Worm (Caenorhabditis elegans) whole organism, mixed stage, embryonic: Measurements from ENCODE around the gene Y59H11AR.10.

Source experiments
- M03D4.4 ChIP-seq: sonication (generic microtip); optimal IDR thresholded peaks from 2 replicates; lab custom pipeline; 2017; ENCODE audit warnings: mild to moderate bottlenecking, missing genetic modification characterization, missing compliant biosample characterization
- bed-3 ChIP-seq: fragments of 200-800 bp; sonication (Bioruptor generic); optimal IDR thresholded peaks from 3 replicates; lab custom pipeline; 2018; ENCODE audit warnings: mild to moderate bottlenecking, missing genetic modification characterization, moderate library complexity, missing compliant biosample characterization
- blmp-1 ChIP-seq: fragments of 150-350 bp; optimal IDR thresholded peaks from 2 replicates; lab custom pipeline; 2014; ENCODE audit warnings: missing biosample characterization, missing genetic modification characterization
- ceh-39 ChIP-seq: fragments of 150-350 bp; optimal IDR thresholded peaks from 2 replicates; lab custom pipeline; 2014; ENCODE audit warnings: missing biosample characterization, missing genetic modification characterization
- ceh-43 ChIP-seq: fragments of 200-800 bp; sonication (Bioruptor generic); optimal IDR thresholded peaks from 2 replicates; lab custom pipeline; 2018; ENCODE audit warnings: mild to moderate bottlenecking, missing genetic modification characterization, moderate library complexity, missing compliant biosample characterization
- ceh-83 ChIP-seq: fragments of 200-800 bp; sonication (Bioruptor generic); optimal IDR thresholded peaks from 2 replicates; lab custom pipeline; 2018; ENCODE audit warnings: mild to moderate bottlenecking, missing genetic modification characterization, missing compliant biosample characterization
- ces-1 ChIP-seq: fragments of 150-350 bp; optimal IDR thresholded peaks from 2 replicates; lab custom pipeline; 2014; ENCODE audit warnings: missing biosample characterization, missing genetic modification reagents, missing genetic modification characterization
- cnd-1 ChIP-seq: fragments of 200-800 bp; sonication (Bioruptor generic); optimal IDR thresholded peaks from 2 replicates; lab custom pipeline; 2018; ENCODE audit warnings: mild to moderate bottlenecking, missing genetic modification characterization, missing compliant biosample characterization
- drap-1 ChIP-seq: fragments of 200-800 bp; sonication (Bioruptor generic); optimal IDR thresholded peaks from 3 replicates; lab custom pipeline; 2018; ENCODE audit warnings: mild to moderate bottlenecking, missing genetic modification characterization, missing compliant biosample characterization
- elt-1 ChIP-seq: sonication (generic microtip); optimal IDR thresholded peaks from 2 replicates; lab custom pipeline; 2017; ENCODE audit warnings: missing genetic modification characterization, mild to moderate bottlenecking, missing compliant biosample characterization, antibody characterized with exemption, moderate library complexity, borderline replicate concordance; ENCODE audit not compliant: insufficient read depth
- elt-3 ChIP-seq: fragments of 150-350 bp; optimal IDR thresholded peaks from 2 replicates; lab custom pipeline; 2014; ENCODE audit warnings: missing biosample characterization, missing genetic modification characterization
- flh-1 ChIP-seq: fragments of 200-800 bp; sonication (Bioruptor generic); optimal IDR thresholded peaks from 2 replicates; lab custom pipeline; 2018; ENCODE audit warnings: mild to moderate bottlenecking, missing genetic modification characterization, moderate library complexity, missing compliant biosample characterization
- ham-2 ChIP-seq: fragments of 200-800 bp; sonication (Bioruptor generic); optimal IDR thresholded peaks from 2 replicates; lab custom pipeline; 2018; ENCODE audit warnings: mild to moderate bottlenecking, missing genetic modification characterization, missing compliant biosample characterization
- hlh-1 ChIP-seq: fragments of 150-350 bp; optimal IDR thresholded peaks from 2 replicates; lab custom pipeline; 2014; ENCODE audit warnings: missing biosample characterization, missing genetic modification reagents, missing genetic modification characterization
- lin-13 ChIP-seq: fragments of 150-350 bp; optimal IDR thresholded peaks from 2 replicates; lab custom pipeline; 2014; ENCODE audit warnings: missing biosample characterization, missing genetic modification characterization
- lin-32 ChIP-seq: fragments of 200-800 bp; sonication (Bioruptor generic); optimal IDR thresholded peaks from 2 replicates; lab custom pipeline; 2018; ENCODE audit warnings: mild to moderate bottlenecking, missing genetic modification characterization, missing compliant biosample characterization
- mab-5 ChIP-seq: fragments of 150-350 bp; optimal IDR thresholded peaks from 2 replicates; lab custom pipeline; 2014; ENCODE audit warnings: missing biosample characterization, missing genetic modification characterization
- mep-1 ChIP-seq: fragments of 150-350 bp; optimal IDR thresholded peaks from 2 replicates; lab custom pipeline; 2017; ENCODE audit warnings: missing biosample characterization, missing genetic modification reagents, missing genetic modification characterization, inconsistent platforms
- mls-2 ChIP-seq: sonication (generic microtip); optimal IDR thresholded peaks from 2 replicates; lab custom pipeline; 2016; ENCODE audit warnings: mild to moderate bottlenecking, missing genetic modification characterization, moderate library complexity, missing compliant biosample characterization
- nhr-12 ChIP-seq: fragments of 150-350 bp; optimal IDR thresholded peaks from 2 replicates; lab custom pipeline; 2014; ENCODE audit warnings: missing biosample characterization, missing genetic modification characterization
- nhr-2 ChIP-seq: fragments of 150-350 bp; optimal IDR thresholded peaks from 2 replicates; lab custom pipeline; 2014; ENCODE audit warnings: missing biosample characterization, missing genetic modification characterization
- nhr-28 ChIP-seq: fragments of 150-350 bp; optimal IDR thresholded peaks from 2 replicates; lab custom pipeline; 2014; ENCODE audit warnings: missing biosample characterization, missing genetic modification characterization
- nhr-76 ChIP-seq: sonication (generic microtip); optimal IDR thresholded peaks from 2 replicates; lab custom pipeline; 2017; ENCODE audit warnings: missing biosample characterization, missing genetic modification characterization
- pha-4 ChIP-seq: fragments of 150-350 bp; optimal IDR thresholded peaks from 2 replicates; lab custom pipeline; 2018; ENCODE audit warnings: missing biosample characterization, missing genetic modification reagents, missing genetic modification characterization
- sem-2 ChIP-seq: fragments of 200-800 bp; sonication (Bioruptor generic); optimal IDR thresholded peaks from 2 replicates; lab custom pipeline; 2018; ENCODE audit warnings: mild to moderate bottlenecking, missing genetic modification characterization, missing compliant biosample characterization
- snpc-4 ChIP-seq: fragments of 150-350 bp; optimal IDR thresholded peaks from 2 replicates; lab custom pipeline; 2014; ENCODE audit warnings: missing biosample characterization, missing genetic modification characterization
- unc-120 ChIP-seq: sonication (generic microtip); optimal IDR thresholded peaks from 2 replicates; lab custom pipeline; 2017; ENCODE audit warnings: missing genetic modification characterization, missing compliant biosample characterization; ENCODE audit not compliant: poor library complexity, severe bottlenecking
- unc-39 ChIP-seq: fragments of 150-350 bp; optimal IDR thresholded peaks from 2 replicates; lab custom pipeline; 2014; ENCODE audit warnings: missing biosample characterization, missing genetic modification characterization
- unc-62 ChIP-seq: fragments of 150-350 bp; optimal IDR thresholded peaks from 2 replicates; lab custom pipeline; 2014; ENCODE audit warnings: missing biosample characterization, missing genetic modification reagents, missing genetic modification characterization
- zip-8 ChIP-seq: fragments of 150-350 bp; optimal IDR thresholded peaks from 2 replicates; lab custom pipeline; 2014; ENCODE audit warnings: missing biosample characterization, missing genetic modification characterization
- ztf-11 ChIP-seq: fragments of 150-350 bp; optimal IDR thresholded peaks from 2 replicates; lab custom pipeline; 2014; ENCODE audit warnings: missing biosample characterization, missing genetic modification characterization

Gene Y59H11AR.10

ce11 chrIV:8630243-8630642 lies 27.3 kb downstream of the Y59H11AR.10 start:
- TF ChIP-seq elt-1 (no peak), lin-13 (tag; lab: Kevin White, UChicago) (no peak), flh-1 (GFP tag; lab: Kevin White, UChicago) (no peak), snpc-4 (tag; lab: Kevin White, UChicago) (no peak), ceh-39 (no peak), bed-3 (GFP tag; lab: Kevin White, UChicago) (no peak), lin-32 (no peak), drap-1 (no peak), sem-2 (GFP tag; lab: Kevin White, UChicago) (no peak), hlh-1 (no peak), unc-120 (tag; lab: Kevin White, UChicago) (no peak), ham-2 (GFP tag; lab: Kevin White, UChicago) (no peak), nhr-2 (tag; lab: Kevin White, UChicago) (no peak), mls-2 (no peak), nhr-28 (tag; lab: Kevin White, UChicago) (no peak)
- TF ChIP-seq, all 35 proteins: peak for 0

ce11 chrIV:8631033-8631432 lies 28.1 kb downstream of the Y59H11AR.10 start, which contains the start of gene dgk-4:
Gene dgk-4, plus strand, starts transcription at chrIV:8631333.
- TF ChIP-seq ceh-43 (GFP tag; lab: Kevin White, UChicago) (no peak), unc-120 (tag; lab: Kevin White, UChicago) (no peak), elt-3 (tag; lab: Kevin White, UChicago) (no peak), elt-1 (no peak), sem-2 (GFP tag; lab: Kevin White, UChicago) (no peak), cnd-1 (tag; lab: Kevin White, UChicago) (no peak), lin-13 (tag; lab: Kevin White, UChicago) (no peak), nhr-76 (no peak), unc-39 (tag; lab: Kevin White, UChicago) (no peak), blmp-1 (tag; lab: Kevin White, UChicago) (no peak), lin-32 (no peak), bed-3 (GFP tag; lab: Kevin White, UChicago) (no peak)

- TF ChIP-seq nhr-12 (tag; lab: Kevin White, UChicago) (no peak), lin-13 (tag; lab: Kevin White, UChicago) (no peak), cnd-1 (tag; lab: Kevin White, UChicago) (no peak), unc-39 (tag; lab: Kevin White, UChicago) (no peak)
Observed at ce11 chrIV:8638761-8639160, 35.8 kb downstream of the Y59H11AR.10 start, which contains the start of gene F42A9.9. Gene F42A9.9, minus strand, starts transcription at chrIV:8638861.

- TF ChIP-seq M03D4.4 (no peak), ztf-11 (tag; lab: Kevin White, UChicago) (no peak), nhr-28 (tag; lab: Kevin White, UChicago) (no peak), elt-1 (no peak), ham-2 (GFP tag; lab: Kevin White, UChicago) (no peak), cnd-1 (tag; lab: Kevin White, UChicago) (no peak), mep-1 (tag; lab: Kevin White, UChicago) (no peak), lin-13 (tag; lab: Kevin White, UChicago) (no peak), nhr-76 (no peak)
Observed at ce11 chrIV:8644432-8644831, 41.5 kb downstream of the Y59H11AR.10 start, which contains the start of gene C49C8.3. Gene C49C8.3, plus strand, starts transcription at chrIV:8644732.

ce11 chrIV:8648502-8648901 lies 45.5 kb downstream of the Y59H11AR.10 start, which contains the start of gene cyp-33E1:
Gene cyp-33E1, minus strand, starts transcription at chrIV:8648602.
- TF ChIP-seq unc-62 (GFP tag; lab: Kevin White, UChicago) (no peak), ceh-39 (no peak), elt-1 (no peak), mls-2 (no peak), flh-1 (GFP tag; lab: Kevin White, UChicago) (no peak), ceh-43 (GFP tag; lab: Kevin White, UChicago) (no peak), lin-13 (tag; lab: Kevin White, UChicago) (no peak), drap-1 (no peak), pha-4 (tag; lab: Kevin White, UChicago) (no peak)

- TF ChIP-seq sem-2 (GFP tag; lab: Kevin White, UChicago) (no peak), ceh-83 (no peak), unc-120 (tag; lab: Kevin White, UChicago) (no peak), snpc-4 (tag; lab: Kevin White, UChicago) (no peak), elt-3 (tag; lab: Kevin White, UChicago) (no peak), M03D4.4 (no peak), ceh-39 (no peak), cnd-1 (tag; lab: Kevin White, UChicago) (no peak), unc-62 (GFP tag; lab: Kevin White, UChicago) (no peak), bed-3 (GFP tag; lab: Kevin White, UChicago) (no peak), mls-2 (no peak), ceh-43 (GFP tag; lab: Kevin White, UChicago) (no peak), mab-5 (no peak), zip-8 (tag; lab: Kevin White, UChicago) (no peak), ces-1 (GFP tag; lab: Kevin White, UChicago) (no peak), flh-1 (GFP tag; lab: Kevin White, UChicago) (no peak)
- TF ChIP-seq, all 35 proteins: peak for 0
Observed at ce11 chrIV:8650696-8651095, 47.7 kb downstream of the Y59H11AR.10 start, which contains the start of gene C49C8.2. Gene C49C8.2, plus strand, starts transcription at chrIV:8651088.
